Fruit fly (Drosophila melanogaster) whole organism, embryonic: ENCODE data around the gene CG14277.

ENCODE experiments used
- B-H2 ChIP-seq: fragments of 200-800 bp; sonication (Bioruptor generic); optimal IDR thresholded peaks from 2 replicates; lab custom pipeline; 2018; ENCODE audit warnings: missing biosample characterization, mild to moderate bottlenecking, missing genetic modification characterization
- CG10274 ChIP-seq: fragments of 200-800 bp; sonication (Bioruptor generic); optimal IDR thresholded peaks from 3 replicates; lab custom pipeline; 2017; ENCODE audit warnings: missing biosample characterization, mild to moderate bottlenecking, missing genetic modification characterization
- CG10431 ChIP-seq: fragments of 200-800 bp; sonication (Bioruptor generic); optimal IDR thresholded peaks from 3 replicates; lab custom pipeline; 2018; ENCODE audit warnings: missing biosample characterization, mild to moderate bottlenecking, missing genetic modification characterization
- CG10959 ChIP-seq: fragments of 200-800 bp; sonication (Bioruptor generic); IDR thresholded peaks from 2 replicates; pipeline ENCODE4 v1.3.6; 2022; ENCODE audit warnings: missing biosample characterization, missing genetic modification characterization
- CG13624 ChIP-seq: fragments of 200-800 bp; sonication (Bioruptor generic); optimal IDR thresholded peaks from 2 replicates; lab custom pipeline; 2016; ENCODE audit warnings: missing biosample characterization, missing genetic modification characterization
- CG13775 ChIP-seq: fragments of 200-800 bp; sonication (Bioruptor generic); optimal IDR thresholded peaks from 3 replicates; lab custom pipeline; 2017; ENCODE audit warnings: missing biosample characterization, mild to moderate bottlenecking, missing genetic modification characterization
- CG13894 ChIP-seq: fragments of 200-800 bp; sonication (Bioruptor generic); optimal IDR thresholded peaks from 3 replicates; lab custom pipeline; 2018; ENCODE audit warnings: missing biosample characterization, mild to moderate bottlenecking, missing genetic modification characterization, moderate library complexity
- CG14014 ChIP-seq: fragments of 200-800 bp; sonication (Bioruptor generic); IDR thresholded peaks from 2 replicates; pipeline ENCODE4 v1.3.6; 2022; ENCODE audit warnings: missing biosample characterization, missing genetic modification characterization
- CG1529 ChIP-seq: fragments of 200-800 bp; sonication (Bioruptor generic); optimal IDR thresholded peaks from 3 replicates; lab custom pipeline; 2018; ENCODE audit warnings: missing biosample characterization, missing genetic modification characterization
- CG17359 ChIP-seq: fragments of 200-800 bp; sonication (Bioruptor generic); optimal IDR thresholded peaks from 3 replicates; lab custom pipeline; 2018; ENCODE audit warnings: missing biosample characterization, mild to moderate bottlenecking, missing genetic modification characterization, moderate library complexity
- CG17385 ChIP-seq: fragments of 200-800 bp; sonication (Bioruptor generic); optimal IDR thresholded peaks from 3 replicates; lab custom pipeline; 2018; ENCODE audit warnings: missing biosample characterization, mild to moderate bottlenecking, missing genetic modification characterization
- CG17568 ChIP-seq: fragments of 200-800 bp; sonication (Bioruptor generic); optimal IDR thresholded peaks from 2 replicates; lab custom pipeline; 2018; ENCODE audit warnings: missing biosample characterization, mild to moderate bottlenecking, missing genetic modification characterization, moderate library complexity
- CG17802 ChIP-seq: fragments of 200-800 bp; sonication (Bioruptor generic); optimal IDR thresholded peaks from 2 replicates; lab custom pipeline; 2018; ENCODE audit warnings: missing biosample characterization, mild to moderate bottlenecking, missing genetic modification characterization, moderate library complexity
- CG17829 ChIP-seq: fragments of 200-800 bp; optimal IDR thresholded peaks from 2 replicates; lab custom pipeline; 2019; ENCODE audit warnings: missing biosample characterization, mild to moderate bottlenecking, missing genetic modification characterization, moderate library complexity
- CG2199 ChIP-seq: fragments of 200-800 bp; sonication (Bioruptor generic); IDR thresholded peaks from 3 replicates; pipeline ENCODE4 v1.3.6; 2022; ENCODE audit warnings: missing biosample characterization, missing genetic modification characterization
- CG31388 ChIP-seq: fragments of 200-800 bp; sonication (Bioruptor generic); optimal IDR thresholded peaks from 2 replicates; lab custom pipeline; 2016; ENCODE audit warnings: missing biosample characterization, missing genetic modification characterization
- CG6254 ChIP-seq: fragments of 200-800 bp; sonication (Bioruptor generic); optimal IDR thresholded peaks from 3 replicates; lab custom pipeline; 2017; ENCODE audit warnings: mild to moderate bottlenecking, missing biosample characterization, missing genetic modification reagents, missing genetic modification characterization
- CG6791 ChIP-seq: fragments of 200-800 bp; sonication (Bioruptor generic); IDR thresholded peaks from 3 replicates; pipeline ENCODE4 v1.3.6; 2022; ENCODE audit warnings: missing biosample characterization, missing genetic modification characterization; ENCODE audit not compliant: partially characterized antibody
- CG7271 ChIP-seq: fragments of 200-800 bp; sonication (Bioruptor generic); optimal IDR thresholded peaks from 2 replicates; lab custom pipeline; 2018; ENCODE audit warnings: missing biosample characterization, mild to moderate bottlenecking, missing genetic modification characterization, moderate library complexity
- CG9215 ChIP-seq: fragments of 200-800 bp; sonication (Bioruptor generic); IDR thresholded peaks from 2 replicates; pipeline ENCODE4 v1.3.6; 2022; ENCODE audit warnings: missing biosample characterization, missing genetic modification characterization
- CG9876 ChIP-seq: fragments of 200-800 bp; sonication (Bioruptor generic); optimal IDR thresholded peaks from 2 replicates; lab custom pipeline; 2016; ENCODE audit warnings: missing biosample characterization, missing genetic modification characterization
- Dfd ChIP-seq, 2 experiments: fragments of >200 bp; optimal IDR thresholded peaks; 2 replicates each; lab custom pipeline; 2017; ENCODE audit warnings: missing biosample characterization in 2 of 2, missing genetic modification characterization in 2 of 2
- Gsc ChIP-seq: fragments of 200-800 bp; sonication (Bioruptor generic); IDR thresholded peaks from 2 replicates; pipeline ENCODE4 v1.3.6; 2022; ENCODE audit warnings: missing biosample characterization, missing genetic modification characterization
- HLH54F ChIP-seq: fragments of 200-800 bp; sonication (Bioruptor generic); optimal IDR thresholded peaks from 3 replicates; lab custom pipeline; 2016; ENCODE audit warnings: missing biosample characterization, missing genetic modification characterization
- Oaz ChIP-seq: fragments of 200-800 bp; sonication (Bioruptor generic); IDR thresholded peaks from 2 replicates; pipeline ENCODE4 v1.3.6; 2022; ENCODE audit warnings: missing biosample characterization, missing genetic modification characterization
- Ptx1 ChIP-seq: fragments of 200-800 bp; sonication (Bioruptor generic); IDR thresholded peaks from 2 replicates; pipeline ENCODE4 v1.3.6; 2022; ENCODE audit warnings: missing biosample characterization, missing genetic modification characterization
- Rfx ChIP-seq: fragments of 200-800 bp; sonication (Bioruptor generic); IDR thresholded peaks from 2 replicates; pipeline ENCODE4 v1.3.6; 2022; ENCODE audit warnings: missing biosample characterization, missing genetic modification characterization
- Sox102F ChIP-seq: fragments of 200-800 bp; sonication (Bioruptor generic); optimal IDR thresholded peaks from 2 replicates; lab custom pipeline; 2018; ENCODE audit warnings: missing biosample characterization, mild to moderate bottlenecking, missing genetic modification characterization, moderate library complexity
- Xbp1 ChIP-seq: fragments of 200-800 bp; sonication (Bioruptor generic); optimal IDR thresholded peaks from 3 replicates; lab custom pipeline; 2016; ENCODE audit warnings: missing biosample characterization, mild to moderate bottlenecking, missing genetic modification characterization
- ara ChIP-seq: fragments of 200-800 bp; sonication (Bioruptor generic); IDR thresholded peaks from 2 replicates; pipeline ENCODE4 v1.3.6; 2022; ENCODE audit warnings: missing biosample characterization, missing genetic modification characterization
- bcd ChIP-seq: fragments of 200-800 bp; sonication (Bioruptor generic); optimal IDR thresholded peaks from 2 replicates; lab custom pipeline; 2017; ENCODE audit warnings: missing biosample characterization, mild to moderate bottlenecking, missing genetic modification characterization
- ci ChIP-seq: fragments of 200-800 bp; sonication (Bioruptor generic); IDR thresholded peaks from 3 replicates; pipeline ENCODE4 v1.3.6; 2022; ENCODE audit warnings: missing biosample characterization, missing genetic modification characterization
- en ChIP-seq: fragments of 200-800 bp; sonication (Bioruptor generic); optimal IDR thresholded peaks from 2 replicates; lab custom pipeline; 2016; ENCODE audit warnings: missing biosample characterization, missing genetic modification characterization
- ewg ChIP-seq: fragments of 200-800 bp; sonication (Bioruptor generic); optimal IDR thresholded peaks from 3 replicates; lab custom pipeline; 2017; ENCODE audit warnings: mild to moderate bottlenecking, missing biosample characterization, missing genetic modification reagents, missing genetic modification characterization
- fd102C ChIP-seq: fragments of 200-800 bp; sonication (Bioruptor generic); optimal IDR thresholded peaks from 2 replicates; lab custom pipeline; 2018; ENCODE audit warnings: missing biosample characterization, mild to moderate bottlenecking, missing genetic modification characterization, moderate library complexity
- gt ChIP-seq: fragments of 200-800 bp; sonication (Bioruptor generic); IDR thresholded peaks from 2 replicates; pipeline ENCODE4 v1.3.6; 2022; ENCODE audit warnings: missing biosample characterization, missing genetic modification characterization
- her ChIP-seq: fragments of 200-800 bp; sonication (Bioruptor generic); optimal IDR thresholded peaks from 2 replicates; lab custom pipeline; 2016; ENCODE audit warnings: missing biosample characterization, missing genetic modification characterization
- insv ChIP-seq, 2 experiments: fragments of 200-800 bp; sonication (Bioruptor generic); optimal IDR thresholded peaks; 3 replicates each; lab custom pipeline; 2016 to 2018; ENCODE audit warnings: missing biosample characterization in 2 of 2, missing genetic modification characterization in 2 of 2
- kni ChIP-seq: fragments of 200-800 bp; sonication (Bioruptor generic); optimal IDR thresholded peaks from 3 replicates; lab custom pipeline; 2017; ENCODE audit warnings: mild to moderate bottlenecking, missing biosample characterization, missing genetic modification reagents, missing genetic modification characterization
- lola ChIP-seq, 3 experiments: fragments of >200 bp in 2 of 3; fragments of 200-800 bp in 1 of 3; sonication (Bioruptor generic) in 1 of 3; optimal IDR thresholded peaks; 2 replicates each; lab custom pipeline; 2017 to 2019; ENCODE audit warnings: missing biosample characterization in 3 of 3, missing genetic modification characterization in 3 of 3, mild to moderate bottlenecking in 1 of 3, moderate library complexity in 1 of 3
- lov ChIP-seq, 2 experiments: fragments of 200-800 bp in 1 of 2; fragments of >200 bp in 1 of 2; sonication (Bioruptor generic) in 1 of 2; IDR thresholded peaks in 1 of 2; optimal IDR thresholded peaks in 1 of 2; 2 replicates in 1 of 2; 3 replicates in 1 of 2; pipeline versions ENCODE4 v1.3.6 to Lab custom; 2017 to 2022; ENCODE audit warnings: missing biosample characterization in 1 of 2, missing genetic modification characterization in 1 of 2
- onecut ChIP-seq: fragments of 200-800 bp; sonication (Bioruptor generic); IDR thresholded peaks from 2 replicates; pipeline ENCODE4 v1.3.6; 2022; ENCODE audit warnings: missing biosample characterization, missing genetic modification characterization
- p53 ChIP-seq: fragments of 200-800 bp; sonication (Bioruptor generic); optimal IDR thresholded peaks from 2 replicates; lab custom pipeline; 2016; ENCODE audit warnings: missing biosample characterization, missing genetic modification characterization
- pan ChIP-seq, 4 experiments: fragments of >200 bp in 3 of 4; fragments of 200-800 bp in 1 of 4; sonication (Bioruptor generic) in 1 of 4; optimal IDR thresholded peaks in 3 of 4; IDR thresholded peaks in 1 of 4; 2 replicates each; pipeline versions ENCODE4 v1.3.6 to Lab custom; 2017 to 2022; ENCODE audit warnings: missing biosample characterization in 2 of 4, missing genetic modification characterization in 2 of 4, mixed read lengths in 1 of 4
- sens ChIP-seq: fragments of 200-800 bp; sonication (Bioruptor generic); peaks from one replicate; lab custom pipeline; 2016; ENCODE audit warnings: missing biosample characterization, missing genetic modification characterization
- tin ChIP-seq: fragments of 200-800 bp; sonication (Bioruptor generic); optimal IDR thresholded peaks from 3 replicates; lab custom pipeline; 2016; ENCODE audit warnings: missing biosample characterization, missing genetic modification characterization
- tna ChIP-seq: fragments of 200-800 bp; sonication (Bioruptor generic); IDR thresholded peaks from 2 replicates; pipeline ENCODE4 v1.3.6; 2022; ENCODE audit warnings: missing biosample characterization, missing genetic modification characterization; ENCODE audit not compliant: partially characterized antibody
- twi ChIP-seq: fragments of 200-800 bp; optimal IDR thresholded peaks from 2 replicates; lab custom pipeline; 2019; ENCODE audit warnings: missing biosample characterization, mild to moderate bottlenecking, missing genetic modification characterization, moderate library complexity
- unc-4 ChIP-seq: fragments of 200-800 bp; sonication (Bioruptor generic); IDR thresholded peaks from 2 replicates; pipeline ENCODE4 v1.3.6; 2022; ENCODE audit warnings: missing biosample characterization, missing genetic modification characterization; ENCODE audit not compliant: partially characterized antibody
- zf30C ChIP-seq: fragments of 200-800 bp; sonication (Bioruptor generic); optimal IDR thresholded peaks from 3 replicates; lab custom pipeline; 2018; ENCODE audit warnings: missing biosample characterization, mild to moderate bottlenecking, missing genetic modification characterization

CG14277 gene

dm6 chr2L:8290092-8290424 lies 47.8 kb downstream of the CG14277 start:
- TF ChIP-seq twi (tag; lab: Kevin White, UChicago) (peak; percentile 5), tna (no peak), CG9876 (no peak), CG10431 (GFP tag; lab: Kevin White, UChicago) (no peak), sens (GFP tag; lab: Kevin White, UChicago) (peak; percentile 70), unc-4 (GFP tag; lab: Robert Waterston, UW) (no peak), bcd (no peak), zf30C (GFP tag; lab: Kevin White, UChicago) (no peak), CG2199 (GFP tag; lab: Robert Waterston, UW) (no peak), CG6254 (GFP tag; lab: Kevin White, UChicago) (no peak), Oaz (GFP tag; lab: Robert Waterston, UW) (no peak), B-H2 (GFP tag; lab: Kevin White, UChicago) (no peak), kni (no peak), CG17802 (no peak), gt (GFP tag; lab: Robert Waterston, UW) (no peak), Gsc (GFP tag; lab: Robert Waterston, UW) (no peak), insv (GFP tag; optimal IDR thresholded peaks at IDR 0.05; lab: Kevin White, UChicago) (peak in 1 of 2 experiments; percentile 89), CG17359 (tag; lab: Kevin White, UChicago) (no peak), fd102C (GFP tag; lab: Kevin White, UChicago) (no peak), CG10959 (no peak), CG13624 (GFP tag; lab: Kevin White, UChicago) (no peak), CG10274 (GFP tag; lab: Kevin White, UChicago) (no peak), CG1529 (peak; percentile 48), onecut (GFP tag; lab: Robert Waterston, UW) (no peak)

- TF ChIP-seq CG14014 (no peak), CG13775 (GFP tag; lab: Kevin White, UChicago) (peak; percentile 28), HLH54F (no peak), CG7271 (tag; lab: Kevin White, UChicago) (no peak), her (no peak), Sox102F (GFP tag; lab: Kevin White, UChicago) (peak; percentile 34), p53 (no peak), CG31388 (GFP tag; lab: Kevin White, UChicago) (no peak), CG17829 (tag; lab: Kevin White, UChicago) (peak; percentile 7), pan (optimal IDR thresholded peaks at IDR 0.05; lab: Kevin White, UChicago) (no peak), pan (GFP tag; optimal IDR thresholded peaks at IDR 0.05 in 1 of 2, IDR thresholded peaks at IDR 0.05 in 1 of 2) (peak in 1 of 2 experiments; percentile 25), CG6791 (GFP tag; lab: Robert Waterston, UW) (no peak), CG17385 (GFP tag; lab: Kevin White, UChicago) (peak; percentile 15), CG17568 (GFP tag; lab: Kevin White, UChicago) (no peak), lola (GFP tag; optimal IDR thresholded peaks at IDR 0.05; lab: Kevin White, UChicago) (peak in 1 of 3 experiments; percentile 12), ara (GFP tag; lab: Robert Waterston, UW) (peak; percentile 23; the same call in 1 of the 2 replicates), Rfx (peak; percentile 24; the same call in 1 of the 2 replicates), tin (peak; percentile 44), CG13894 (tag; lab: Kevin White, UChicago) (no peak), Dfd (GFP tag; optimal IDR thresholded peaks at IDR 0.05; lab: Kevin White, UChicago) (no peak), ci (peak; percentile 69; the same call in 2 of the 3 replicates), ewg (GFP tag; lab: Kevin White, UChicago) (peak; percentile 17), Ptx1 (peak; percentile 31; the same call in 1 of the 2 replicates), CG9215 (GFP tag; lab: Robert Waterston, UW) (no peak), Xbp1 (peak; percentile 15), lov (optimal IDR thresholded peaks at IDR 0.05; lab: Kevin White, UChicago) (no peak), lov (GFP tag; IDR thresholded peaks at IDR 0.05; lab: Robert Waterston, UW) (no peak), en (GFP tag; lab: Kevin White, UChicago) (no peak)
Measured at dm6 chr2L:8290653-8291233, 48.5 kb downstream of the CG14277 start.
